Worm (Caenorhabditis elegans) whole organism, L2 larva: ENCODE results near the gene ZK1193.2.

Experiments used
- C34F6.9 ChIP-seq: fragments of 150-350 bp; optimal IDR thresholded peaks from 2 replicates; lab custom pipeline; 2014; ENCODE audit warnings: missing biosample characterization, missing genetic modification characterization
- blmp-1 ChIP-seq: sonication (generic microtip); optimal IDR thresholded peaks from 2 replicates; lab custom pipeline; 2017; ENCODE audit warnings: missing genetic modification characterization, mild to moderate bottlenecking, missing compliant biosample characterization, antibody characterized with exemption, moderate library complexity; ENCODE audit not compliant: insufficient read depth
- crh-2 ChIP-seq: sonication (generic microtip); optimal IDR thresholded peaks from 2 replicates; lab custom pipeline; 2017; ENCODE audit warnings: missing biosample characterization, missing genetic modification characterization
- egl-27 ChIP-seq: sonication (generic microtip); optimal IDR thresholded peaks from 3 replicates; lab custom pipeline; 2017; ENCODE audit warnings: missing biosample characterization, missing genetic modification reagents, missing genetic modification characterization
- fos-1 ChIP-seq: fragments of 150-350 bp; optimal IDR thresholded peaks from 2 replicates; lab custom pipeline; 2014; ENCODE audit warnings: missing biosample characterization, missing genetic modification characterization
- mab-5 ChIP-seq: fragments of 150-350 bp; optimal IDR thresholded peaks from 2 replicates; lab custom pipeline; 2014; ENCODE audit warnings: missing biosample characterization, missing genetic modification characterization
- nhr-11 ChIP-seq: fragments of 150-350 bp; optimal IDR thresholded peaks from 2 replicates; lab custom pipeline; 2014; ENCODE audit warnings: missing biosample characterization, missing genetic modification characterization
- nhr-21 ChIP-seq: fragments of 150-350 bp; optimal IDR thresholded peaks from 2 replicates; lab custom pipeline; 2014; ENCODE audit warnings: missing biosample characterization, missing genetic modification characterization
- nhr-23 ChIP-seq: fragments of 150-350 bp; optimal IDR thresholded peaks from 2 replicates; lab custom pipeline; 2014; ENCODE audit warnings: missing biosample characterization, missing genetic modification reagents, missing genetic modification characterization
- nhr-25 ChIP-seq: fragments of 150-350 bp; sonication (generic microtip); optimal IDR thresholded peaks from 3 replicates; lab custom pipeline; 2014; ENCODE audit warnings: missing biosample characterization, missing genetic modification characterization
- nhr-6 ChIP-seq: fragments of 150-350 bp; optimal IDR thresholded peaks from 2 replicates; lab custom pipeline; 2014; ENCODE audit warnings: missing biosample characterization, missing genetic modification characterization
- sma-3 ChIP-seq: sonication (generic microtip); optimal IDR thresholded peaks from 2 replicates; lab custom pipeline; 2016; ENCODE audit warnings: missing genetic modification reagents, missing genetic modification characterization, missing compliant biosample characterization
- zag-1 ChIP-seq: fragments of 150-350 bp; optimal IDR thresholded peaks from 2 replicates; lab custom pipeline; 2014; ENCODE audit warnings: missing biosample characterization, missing genetic modification characterization
- ztf-11 ChIP-seq: sonication (generic microtip); optimal IDR thresholded peaks from 2 replicates; lab custom pipeline; 2017; ENCODE audit warnings: missing biosample characterization, missing genetic modification characterization

The ZK1193.2 gene

ce11 chrX:357792-358191, 67.6 kb downstream of the ZK1193.2 start, which contains the start of gene C04E7.1:
TSS of gene C04E7.1 (plus strand) at chrX:358092.
- TF ChIP-seq fos-1 (no peak), egl-27 (no peak), nhr-6 (no peak), ztf-11 (tag; lab: Kevin White, UChicago) (no peak), nhr-21 (tag; lab: Kevin White, UChicago) (no peak), C34F6.9 (tag; lab: Kevin White, UChicago) (no peak), nhr-25 (no peak), sma-3 (no peak), mab-5 (tag; lab: Kevin White, UChicago) (no peak), blmp-1 (tag; lab: Kevin White, UChicago) (no peak), nhr-11 (tag; lab: Kevin White, UChicago) (no peak), crh-2 (tag; lab: Kevin White, UChicago) (no peak), zag-1 (tag; lab: Kevin White, UChicago) (no peak), nhr-23 (tag; lab: Kevin White, UChicago) (no peak)
